Fruit fly (Drosophila melanogaster) whole organism, adult: ENCODE results near the gene CG12560.

Experiments used
- CG12768 ChIP-seq: fragments of 200-800 bp; sonication (Bioruptor generic); optimal IDR thresholded peaks from 2 replicates; lab custom pipeline; 2017; ENCODE audit warnings: missing biosample characterization, missing genetic modification characterization, mild to moderate bottlenecking, moderate library complexity, missing genetic modification reagents
- CG5204 ChIP-seq: fragments of 200-800 bp; sonication (Bioruptor generic); optimal IDR thresholded peaks from 2 replicates; lab custom pipeline; 2016; ENCODE audit warnings: missing biosample characterization, missing genetic modification characterization
- kay ChIP-seq: fragments of 200-800 bp; sonication (Bioruptor generic); peaks from one replicate; lab custom pipeline; 2016; ENCODE audit warnings: missing biosample characterization, missing genetic modification characterization, borderline replicate concordance
- ovo ChIP-seq: fragments of 200-800 bp; sonication (Bioruptor generic); optimal IDR thresholded peaks from 2 replicates; lab custom pipeline; 2016; ENCODE audit warnings: missing biosample characterization, missing genetic modification characterization
- tj ChIP-seq: fragments of 200-800 bp; sonication (Bioruptor generic); optimal IDR thresholded peaks from 3 replicates; lab custom pipeline; 2017; ENCODE audit warnings: missing biosample characterization, mild to moderate bottlenecking, missing genetic modification characterization, moderate library complexity

dm6 chr2L:7989868-7990267 is 19.4 kb downstream of the CG12560 start:
- no peak for TF ChIP-seq tj
- TF ChIP-seq CG5204 (GFP tag; lab: Kevin White, UChicago) = no peak
- no peak for TF ChIP-seq kay (GFP tag; lab: Kevin White, UChicago)
- TF ChIP-seq CG12768 (GFP tag; lab: Kevin White, UChicago) = no peak
- no peak for TF ChIP-seq ovo (GFP tag; lab: Kevin White, UChicago)
